Worm (Caenorhabditis elegans) whole organism, L4 larva: ENCODE data around the gene atz-1.

Source experiments
- ZK337.2 ChIP-seq: fragments of 200-800 bp; sonication (Bioruptor generic); IDR thresholded peaks from 2 replicates; pipeline ENCODE4 v1.3.6; 2022; ENCODE audit warnings: missing genetic modification reagents, missing genetic modification characterization, missing compliant biosample characterization
- ZK546.5 ChIP-seq, 2 experiments: sonication (generic microtip); optimal IDR thresholded peaks; 2 replicates each; lab custom pipeline; 2017; ENCODE audit warnings: missing biosample characterization in 2 of 2, missing genetic modification characterization in 2 of 2
- ceh-32 ChIP-seq: sonication (generic microtip); optimal IDR thresholded peaks from 2 replicates; lab custom pipeline; 2016; ENCODE audit warnings: mild to moderate bottlenecking, missing genetic modification characterization, missing compliant biosample characterization; ENCODE audit not compliant: poor library complexity
- dve-1 ChIP-seq: sonication (generic microtip); optimal IDR thresholded peaks from 2 replicates; lab custom pipeline; 2017; ENCODE audit warnings: antibody characterized with exemption, mild to moderate bottlenecking, missing genetic modification characterization, missing compliant biosample characterization; ENCODE audit not compliant: insufficient read depth
- mdl-1 ChIP-seq, 2 experiments: fragments of 150-350 bp in 1 of 2; sonication (generic microtip) in 1 of 2; optimal IDR thresholded peaks; 2 replicates each; lab custom pipeline; 2014 to 2017; ENCODE audit warnings: missing biosample characterization in 2 of 2, missing genetic modification characterization in 2 of 2
- nhr-237 ChIP-seq: sonication (generic microtip); optimal IDR thresholded peaks from 2 replicates; lab custom pipeline; 2017; ENCODE audit warnings: missing biosample characterization, missing genetic modification characterization
- nhr-6 ChIP-seq: fragments of 150-350 bp; optimal IDR thresholded peaks from 2 replicates; lab custom pipeline; 2014; ENCODE audit warnings: missing biosample characterization, missing genetic modification characterization
- saeg-2 ChIP-seq: fragments of 200-800 bp; sonication (Bioruptor generic); IDR thresholded peaks from 2 replicates; pipeline ENCODE4 v1.3.6; 2022; ENCODE audit warnings: missing genetic modification reagents, missing genetic modification characterization, missing compliant biosample characterization
- snpc-4 ChIP-seq: fragments of 150-350 bp; optimal IDR thresholded peaks from 2 replicates; lab custom pipeline; 2014; ENCODE audit warnings: missing biosample characterization, missing genetic modification characterization
- spr-1 ChIP-seq: sonication (generic microtip); optimal IDR thresholded peaks from 2 replicates; lab custom pipeline; 2016; ENCODE audit warnings: mild to moderate bottlenecking, missing genetic modification characterization, missing compliant biosample characterization
- unc-39 ChIP-seq: sonication (generic microtip); optimal IDR thresholded peaks from 2 replicates; lab custom pipeline; 2017; ENCODE audit warnings: missing biosample characterization, missing genetic modification characterization
- unc-62 ChIP-seq, 3 experiments: fragments of 150-350 bp in 1 of 3; sonication (generic microtip); optimal IDR thresholded peaks in 2 of 3; peaks in 1 of 3; 1 replicate in 1 of 3; 2 replicates in 2 of 3; lab custom pipeline; 2014 to 2017; ENCODE audit warnings: missing biosample characterization in 3 of 3, missing genetic modification characterization in 3 of 3, missing genetic modification reagents in 3 of 3, missing genotype in 1 of 3
- zag-1 ChIP-seq: fragments of 150-350 bp; optimal IDR thresholded peaks from 2 replicates; lab custom pipeline; 2014; ENCODE audit warnings: missing biosample characterization, missing genetic modification characterization
- ztf-11 ChIP-seq: fragments of 150-350 bp; optimal IDR thresholded peaks from 2 replicates; lab custom pipeline; 2014; ENCODE audit warnings: missing biosample characterization, missing genetic modification characterization

DNA sequence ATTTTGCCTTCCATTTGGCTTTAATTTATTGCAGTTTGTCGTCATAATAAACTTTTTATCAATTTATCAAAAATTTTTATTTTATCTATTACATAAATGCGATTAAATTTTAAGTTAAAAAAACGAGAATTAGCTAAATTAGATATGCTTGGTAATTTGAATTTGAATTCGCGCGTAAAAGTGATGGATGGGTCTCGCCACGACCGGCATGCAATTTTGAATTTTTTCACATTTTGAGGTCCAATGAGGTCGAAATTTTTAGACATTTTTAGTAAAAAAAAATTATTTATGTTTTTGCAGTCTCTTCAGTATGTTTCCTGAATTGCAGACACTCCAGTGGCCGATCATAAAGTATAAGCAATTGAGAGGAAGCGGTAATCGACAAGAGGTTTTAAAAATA is 32.7 kb upstream of the atz-1 start, which contains the start of gene dsb-1:
- TF ChIP-seq saeg-2 (GFP tag; lab: Robert Waterston, UW) (no peak), nhr-6 (tag; lab: Kevin White, UChicago) (no peak), snpc-4 (tag; lab: Kevin White, UChicago) (no peak), dve-1 (tag; lab: Kevin White, UChicago) (no peak), zag-1 (tag; lab: Kevin White, UChicago) (no peak), ztf-11 (tag; lab: Kevin White, UChicago) (no peak), spr-1 (no peak), unc-39 (tag; lab: Kevin White, UChicago) (no peak), ZK546.5 (tag; optimal IDR thresholded peaks at IDR 0.05; lab: Kevin White, UChicago) (no peak), ZK337.2 (GFP tag; lab: Robert Waterston, UW) (no peak), ceh-32 (no peak), nhr-237 (tag; lab: Kevin White, UChicago) (no peak), mdl-1 (tag; optimal IDR thresholded peaks at IDR 0.05; lab: Kevin White, UChicago) (no peak), unc-62 (GFP tag; optimal IDR thresholded peaks at IDR 0.05 in 1 of 2; lab: Kevin White, UChicago) (no peak), unc-62 (tag; optimal IDR thresholded peaks at IDR 0.05; lab: Kevin White, UChicago) (no peak)
